Worm (Caenorhabditis elegans): ENCODE data around the gene phf-10.

DNA sequence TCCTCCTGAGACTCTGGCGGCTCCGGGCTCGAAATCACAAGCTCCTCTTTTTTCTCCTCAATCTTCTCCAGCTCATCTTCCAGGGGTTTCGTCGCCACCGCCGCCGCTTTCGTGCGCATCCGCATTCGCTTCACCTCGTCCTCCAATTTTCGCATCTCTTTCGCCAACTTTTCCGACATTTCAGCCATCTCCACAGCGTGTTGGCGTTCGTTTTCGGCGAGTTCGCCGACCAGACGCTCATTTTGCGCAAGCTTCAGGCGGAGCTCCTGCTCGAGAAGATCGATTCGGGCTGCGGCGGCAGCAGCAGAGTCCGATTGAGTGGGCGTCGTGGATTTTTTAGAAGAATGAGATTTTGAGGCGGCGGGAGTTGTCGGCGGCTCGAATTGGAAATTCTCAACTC, 8.1 kb downstream of the phf-10 start:
- no peak for TF ChIP-seq elt-2 (tag; optimal IDR thresholded peaks at IDR 0.05)
- TF ChIP-seq jun-1 (tag; optimal IDR thresholded peaks at IDR 0.05) = no peak
- no peak for TF ChIP-seq F16B12.6 (tag; optimal IDR thresholded peaks at IDR 0.05)
- no peak for TF ChIP-seq rnt-1 (tag; optimal IDR thresholded peaks at IDR 0.05)
- TF ChIP-seq ceh-82 (tag; optimal IDR thresholded peaks at IDR 0.05) = no peak
- no peak for TF ChIP-seq mdl-1 (tag; optimal IDR thresholded peaks at IDR 0.05)
- TF ChIP-seq ces-1 (GFP tag; optimal IDR thresholded peaks at IDR 0.05) = no peak
- TF ChIP-seq nhr-12 (tag; optimal IDR thresholded peaks at IDR 0.05) = no peak
- TF ChIP-seq nhr-77 (tag; optimal IDR thresholded peaks at IDR 0.05) = no peak
- no peak for TF ChIP-seq sox-4 (tag; optimal IDR thresholded peaks at IDR 0.05)
- no peak for TF ChIP-seq elt-3 (tag; optimal IDR thresholded peaks at IDR 0.05)
- TF ChIP-seq ets-5 (GFP tag; IDR thresholded peaks at IDR 0.05) = no peak
- TF ChIP-seq aha-1 (tag; optimal IDR thresholded peaks at IDR 0.05) = no peak

Measured in whole organism, L1 larva.